Fruit fly (Drosophila melanogaster) whole organism, embryonic: ENCODE data around the gene Pfdn2.

Experiments
- CG10366 ChIP-seq: fragments of 200-800 bp; sonication (Bioruptor generic); IDR thresholded peaks from 2 replicates; pipeline ENCODE4 v1.3.6; 2022; ENCODE audit warnings: missing biosample characterization, missing genetic modification characterization
- CG12659 ChIP-seq: fragments of 200-800 bp; sonication (Bioruptor generic); optimal IDR thresholded peaks from 3 replicates; lab custom pipeline; 2017; ENCODE audit warnings: mild to moderate bottlenecking, missing biosample characterization, missing genetic modification reagents, missing genetic modification characterization
- CG12769 ChIP-seq: fragments of 200-800 bp; sonication (Bioruptor generic); optimal IDR thresholded peaks from 2 replicates; lab custom pipeline; 2019; ENCODE audit warnings: missing biosample characterization, mild to moderate bottlenecking, missing genetic modification characterization, moderate library complexity
- CG13624 ChIP-seq: fragments of 200-800 bp; sonication (Bioruptor generic); optimal IDR thresholded peaks from 2 replicates; lab custom pipeline; 2016; ENCODE audit warnings: missing biosample characterization, missing genetic modification characterization
- CG16779 ChIP-seq: fragments of 200-800 bp; sonication (Bioruptor generic); IDR thresholded peaks from 2 replicates; pipeline ENCODE4 v1.3.6; 2022; ENCODE audit warnings: missing biosample characterization, missing genetic modification characterization
- CG16863 ChIP-seq: fragments of 200-800 bp; sonication (Bioruptor generic); optimal IDR thresholded peaks from 3 replicates; lab custom pipeline; 2016; ENCODE audit warnings: missing biosample characterization, missing genetic modification characterization
- CG3163 ChIP-seq: fragments of 200-800 bp; sonication (Bioruptor generic); optimal IDR thresholded peaks from 3 replicates; lab custom pipeline; 2016; ENCODE audit warnings: missing biosample characterization, missing genetic modification characterization
- CG32772 ChIP-seq: fragments of 200-800 bp; sonication (Bioruptor generic); IDR thresholded peaks from 2 replicates; pipeline ENCODE4 v1.3.6; 2022; ENCODE audit warnings: missing biosample characterization, missing genetic modification characterization
- CG3995 ChIP-seq: fragments of 200-800 bp; sonication (Bioruptor generic); optimal IDR thresholded peaks from 3 replicates; lab custom pipeline; 2016; ENCODE audit warnings: missing biosample characterization, missing genetic modification characterization
- CG42726 ChIP-seq: fragments of 200-800 bp; sonication (Bioruptor generic); IDR thresholded peaks from 2 replicates; pipeline ENCODE4 v1.3.6; 2022; ENCODE audit warnings: missing biosample characterization, missing genetic modification characterization; ENCODE audit not compliant: partially characterized antibody
- CG6813 ChIP-seq: fragments of 200-800 bp; sonication (Bioruptor generic); optimal IDR thresholded peaks from 2 replicates; lab custom pipeline; 2017; ENCODE audit warnings: missing biosample characterization, missing genetic modification characterization, mild to moderate bottlenecking, moderate library complexity, missing genetic modification reagents
- CG7271 ChIP-seq: fragments of 200-800 bp; sonication (Bioruptor generic); optimal IDR thresholded peaks from 2 replicates; lab custom pipeline; 2018; ENCODE audit warnings: missing biosample characterization, mild to moderate bottlenecking, missing genetic modification characterization, moderate library complexity
- CG7839 ChIP-seq: fragments of 200-800 bp; sonication (Bioruptor generic); optimal IDR thresholded peaks from 3 replicates; lab custom pipeline; 2018; ENCODE audit warnings: missing biosample characterization, mild to moderate bottlenecking, missing genetic modification characterization, moderate library complexity
- CG7928 ChIP-seq: fragments of 200-800 bp; sonication (Bioruptor generic); optimal IDR thresholded peaks from 2 replicates; lab custom pipeline; 2017; ENCODE audit warnings: missing biosample characterization, mild to moderate bottlenecking, missing genetic modification characterization
- CG9215 ChIP-seq: fragments of 200-800 bp; sonication (Bioruptor generic); IDR thresholded peaks from 2 replicates; pipeline ENCODE4 v1.3.6; 2022; ENCODE audit warnings: missing biosample characterization, missing genetic modification characterization
- CG9876 ChIP-seq: fragments of 200-800 bp; sonication (Bioruptor generic); optimal IDR thresholded peaks from 2 replicates; lab custom pipeline; 2016; ENCODE audit warnings: missing biosample characterization, missing genetic modification characterization
- CTCF ChIP-seq: fragments of 200-800 bp; sonication (Bioruptor generic); optimal IDR thresholded peaks from 2 replicates; lab custom pipeline; 2017; ENCODE audit warnings: missing biosample characterization, mild to moderate bottlenecking, missing genetic modification characterization, moderate library complexity
- Chrac-16 ChIP-seq: fragments of 200-800 bp; sonication (Bioruptor generic); optimal IDR thresholded peaks from 3 replicates; lab custom pipeline; 2016; ENCODE audit warnings: missing biosample characterization, missing genetic modification characterization
- D19A ChIP-seq: fragments of 200-800 bp; optimal IDR thresholded peaks from 3 replicates; lab custom pipeline; 2019; ENCODE audit warnings: missing biosample characterization, mild to moderate bottlenecking, missing genetic modification characterization, moderate library complexity
- Dip3 ChIP-seq: fragments of 200-800 bp; sonication (Bioruptor generic); optimal IDR thresholded peaks from 3 replicates; lab custom pipeline; 2016; ENCODE audit warnings: missing biosample characterization, missing genetic modification characterization
- Elba2 ChIP-seq: fragments of 200-800 bp; sonication (Bioruptor generic); optimal IDR thresholded peaks from 3 replicates; lab custom pipeline; 2016; ENCODE audit warnings: missing biosample characterization, missing genetic modification characterization
- Gsc ChIP-seq: fragments of 200-800 bp; sonication (Bioruptor generic); IDR thresholded peaks from 2 replicates; pipeline ENCODE4 v1.3.6; 2022; ENCODE audit warnings: missing biosample characterization, missing genetic modification characterization
- Hand ChIP-seq: fragments of 200-800 bp; sonication (Bioruptor generic); optimal IDR thresholded peaks from 2 replicates; lab custom pipeline; 2017; ENCODE audit warnings: mild to moderate bottlenecking, missing biosample characterization, missing genetic modification reagents, missing genetic modification characterization
- Hr51 ChIP-seq, 2 experiments: fragments of 200-800 bp; sonication (Bioruptor generic); optimal IDR thresholded peaks; 2 replicates in 1 of 2; 3 replicates in 1 of 2; lab custom pipeline; 2016 to 2018; ENCODE audit warnings: missing biosample characterization in 2 of 2, missing genetic modification characterization in 2 of 2, mild to moderate bottlenecking in 1 of 2, moderate library complexity in 1 of 2
- Hsf ChIP-seq: fragments of 200-800 bp; sonication (Bioruptor generic); optimal IDR thresholded peaks from 3 replicates; lab custom pipeline; 2016; ENCODE audit warnings: missing biosample characterization, missing genetic modification characterization
- MESR4 ChIP-seq: fragments of 200-800 bp; sonication (Bioruptor generic); optimal IDR thresholded peaks from 2 replicates; lab custom pipeline; 2018; ENCODE audit warnings: missing biosample characterization, mild to moderate bottlenecking, missing genetic modification characterization, moderate library complexity
- Mrtf ChIP-seq: fragments of 200-800 bp; sonication (Bioruptor generic); IDR thresholded peaks from 3 replicates; pipeline ENCODE4 v1.3.6; 2022; ENCODE audit warnings: missing biosample characterization, missing genetic modification characterization
- Scr ChIP-seq: fragments of 200-800 bp; sonication (Bioruptor generic); IDR thresholded peaks from 2 replicates; pipeline ENCODE4 v1.3.6; 2022; ENCODE audit warnings: missing biosample characterization, missing genetic modification characterization; ENCODE audit not compliant: partially characterized antibody
- TFAM ChIP-seq: fragments of 200-800 bp; sonication (Bioruptor generic); optimal IDR thresholded peaks from 2 replicates; lab custom pipeline; 2017; ENCODE audit warnings: missing biosample characterization, missing genetic modification characterization, inconsistent platforms
- Xbp1 ChIP-seq: fragments of 200-800 bp; sonication (Bioruptor generic); optimal IDR thresholded peaks from 3 replicates; lab custom pipeline; 2016; ENCODE audit warnings: missing biosample characterization, mild to moderate bottlenecking, missing genetic modification characterization
- YL-1 ChIP-seq: fragments of 200-800 bp; sonication (Bioruptor generic); optimal IDR thresholded peaks from 3 replicates; lab custom pipeline; 2017; ENCODE audit warnings: missing biosample characterization, mild to moderate bottlenecking, missing genetic modification characterization
- ab ChIP-seq: fragments of 200-800 bp; sonication (Bioruptor generic); optimal IDR thresholded peaks from 2 replicates; lab custom pipeline; 2016; ENCODE audit warnings: missing biosample characterization, missing genetic modification characterization
- abd-A ChIP-seq: fragments of 200-800 bp; sonication (Bioruptor generic); optimal IDR thresholded peaks from 3 replicates; lab custom pipeline; 2019; ENCODE audit warnings: missing biosample characterization, mild to moderate bottlenecking, missing genetic modification characterization, moderate library complexity
- aop ChIP-seq: fragments of 200-800 bp; sonication (Bioruptor generic); IDR thresholded peaks from 2 replicates; pipeline ENCODE4 v1.3.6; 2022; ENCODE audit warnings: missing biosample characterization, missing genetic modification characterization
- br ChIP-seq: fragments of >200 bp; optimal IDR thresholded peaks from 2 replicates; lab custom pipeline; 2017
- cato ChIP-seq: fragments of 200-800 bp; sonication (Bioruptor generic); optimal IDR thresholded peaks from 2 replicates; lab custom pipeline; 2016; ENCODE audit warnings: missing biosample characterization, missing genetic modification characterization, borderline replicate concordance
- chn ChIP-seq: fragments of 200-800 bp; sonication (Bioruptor generic); optimal IDR thresholded peaks from 2 replicates; lab custom pipeline; 2016; ENCODE audit warnings: missing biosample characterization, missing genetic modification characterization
- ci ChIP-seq: fragments of 200-800 bp; sonication (Bioruptor generic); IDR thresholded peaks from 3 replicates; pipeline ENCODE4 v1.3.6; 2022; ENCODE audit warnings: missing biosample characterization, missing genetic modification characterization
- dmrt99B ChIP-seq: fragments of 200-800 bp; sonication (Bioruptor generic); optimal IDR thresholded peaks from 2 replicates; lab custom pipeline; 2018; ENCODE audit warnings: missing biosample characterization, mild to moderate bottlenecking, missing genetic modification characterization, moderate library complexity
- fd96Cb ChIP-seq: fragments of 200-800 bp; sonication (Bioruptor generic); optimal IDR thresholded peaks from 2 replicates; lab custom pipeline; 2018; ENCODE audit warnings: missing biosample characterization, mild to moderate bottlenecking, missing genetic modification characterization, moderate library complexity
- gem ChIP-seq: fragments of 200-800 bp; sonication (Bioruptor generic); optimal IDR thresholded peaks from 2 replicates; lab custom pipeline; 2019; ENCODE audit warnings: missing biosample characterization, mild to moderate bottlenecking, missing genetic modification characterization, moderate library complexity
- h ChIP-seq: fragments of >200 bp; optimal IDR thresholded peaks from 2 replicates; lab custom pipeline; 2017
- hkb ChIP-seq, 2 experiments: fragments of 200-800 bp in 1 of 2; fragments of >200 bp in 1 of 2; sonication (Bioruptor generic) in 1 of 2; IDR thresholded peaks in 1 of 2; optimal IDR thresholded peaks in 1 of 2; 2 replicates each; pipeline versions ENCODE4 v1.3.6 to Lab custom; 2017 to 2022; ENCODE audit warnings: missing biosample characterization in 1 of 2, missing genetic modification characterization in 1 of 2
- lbe ChIP-seq: fragments of 200-800 bp; sonication (Bioruptor generic); optimal IDR thresholded peaks from 2 replicates; lab custom pipeline; 2016; ENCODE audit warnings: missing biosample characterization, mild to moderate bottlenecking, missing genetic modification characterization
- pan ChIP-seq, 4 experiments: fragments of >200 bp in 3 of 4; fragments of 200-800 bp in 1 of 4; sonication (Bioruptor generic) in 1 of 4; optimal IDR thresholded peaks in 3 of 4; IDR thresholded peaks in 1 of 4; 2 replicates each; pipeline versions ENCODE4 v1.3.6 to Lab custom; 2017 to 2022; ENCODE audit warnings: missing biosample characterization in 2 of 4, missing genetic modification characterization in 2 of 4, mixed read lengths in 1 of 4
- pb ChIP-seq: fragments of 200-800 bp; sonication (Bioruptor generic); optimal IDR thresholded peaks from 3 replicates; lab custom pipeline; 2016; ENCODE audit warnings: missing biosample characterization, missing genetic modification characterization
- scrt ChIP-seq: fragments of 200-800 bp; sonication (Bioruptor generic); optimal IDR thresholded peaks from 2 replicates; lab custom pipeline; 2018; ENCODE audit warnings: missing biosample characterization, mild to moderate bottlenecking, missing genetic modification characterization, moderate library complexity
- stwl ChIP-seq: fragments of 200-800 bp; sonication (Bioruptor generic); optimal IDR thresholded peaks from 3 replicates; lab custom pipeline; 2018; ENCODE audit warnings: missing biosample characterization, mild to moderate bottlenecking, missing genetic modification characterization, moderate library complexity
- wek ChIP-seq: fragments of 200-800 bp; sonication (Bioruptor generic); optimal IDR thresholded peaks from 3 replicates; lab custom pipeline; 2018; ENCODE audit warnings: missing biosample characterization, mild to moderate bottlenecking, missing genetic modification characterization, moderate library complexity
- yki ChIP-seq: fragments of >200 bp; optimal IDR thresholded peaks from 3 replicates; lab custom pipeline; 2018
- zfh2 ChIP-seq: fragments of 200-800 bp; sonication (Bioruptor generic); optimal IDR thresholded peaks from 2 replicates; lab custom pipeline; 2016; ENCODE audit warnings: missing biosample characterization, missing genetic modification characterization

Pfdn2 gene

dm6 chr3L:11120419-11120958, 46.3 kb upstream of the Pfdn2 start, which contains the start of the genes FoxK and mRpL2 (continued):
- no peak for TF ChIP-seq fd96Cb (tag; lab: Kevin White, UChicago)
- no peak for TF ChIP-seq Hand (GFP tag; lab: Kevin White, UChicago)
- TF ChIP-seq CG6813 (GFP tag; lab: Kevin White, UChicago), result no peak
- no peak for TF ChIP-seq CG16779
- TF ChIP-seq CTCF (GFP tag; lab: Kevin White, UChicago), result peak; percentile 44
- TF ChIP-seq CG7839, result no peak
- TF ChIP-seq chn (GFP tag; lab: Kevin White, UChicago), result no peak
- no peak for TF ChIP-seq pan (optimal IDR thresholded peaks at IDR 0.05; lab: Kevin White, UChicago)
- TF ChIP-seq pan (GFP tag; optimal IDR thresholded peaks at IDR 0.05 in 1 of 2, IDR thresholded peaks at IDR 0.05 in 1 of 2), result no peak
- TF ChIP-seq CG10366 (GFP tag; lab: Robert Waterston, UW), result no peak
- no peak for TF ChIP-seq scrt (GFP tag; lab: Kevin White, UChicago)
- no peak for TF ChIP-seq pb (GFP tag; lab: Kevin White, UChicago)
- TF ChIP-seq yki (lab: Kevin White, UChicago), result no peak
- TF ChIP-seq CG12659 (GFP tag; lab: Kevin White, UChicago), result peak; percentile 43
- TF ChIP-seq CG32772, result no peak
- TF ChIP-seq gem (tag; lab: Kevin White, UChicago), result peak; percentile 4
- TF ChIP-seq Mrtf, result no peak
- 0 out of 2 replicates have a peak, but pooled peaks have one; percentile 29 for TF ChIP-seq CG42726 (GFP tag; lab: Robert Waterston, UW)
- TF ChIP-seq CG3163 (GFP tag; lab: Kevin White, UChicago), result no peak
- peak; percentile 35; the same call in 1 of the 2 replicates for TF ChIP-seq Scr (GFP tag; lab: Robert Waterston, UW)
- TF ChIP-seq CG16863 (GFP tag; lab: Kevin White, UChicago), result no peak
- TF ChIP-seq abd-A (tag; lab: Kevin White, UChicago), result no peak
- TF ChIP-seq CG7271 (tag; lab: Kevin White, UChicago), result no peak
- no peak for TF ChIP-seq zfh2 (GFP tag; lab: Kevin White, UChicago)
- no peak for TF ChIP-seq Hsf (GFP tag; lab: Kevin White, UChicago)
- TF ChIP-seq CG9876 (GFP tag; lab: Kevin White, UChicago), result no peak
- no peak for TF ChIP-seq cato (GFP tag; lab: Kevin White, UChicago)
- TF ChIP-seq CG13624 (GFP tag; lab: Kevin White, UChicago), result peak; percentile 11
- no peak for TF ChIP-seq Hr51 (GFP tag; optimal IDR thresholded peaks at IDR 0.05; lab: Kevin White, UChicago)
- peak; percentile 52 for TF ChIP-seq ci
- TF ChIP-seq CG7928 (GFP tag; lab: Kevin White, UChicago), result no peak
- TF ChIP-seq h, result no peak
- TF ChIP-seq YL-1 (GFP tag; lab: Kevin White, UChicago), result peak; percentile 72
- TF ChIP-seq CG3995 (GFP tag; lab: Kevin White, UChicago), result no peak
- TF ChIP-seq br (lab: Kevin White, UChicago), result no peak
- no peak for TF ChIP-seq D19A
- peak; percentile 71 for TF ChIP-seq MESR4 (GFP tag; lab: Kevin White, UChicago)
- TF ChIP-seq TFAM (GFP tag; lab: Kevin White, UChicago), result no peak
- TF ChIP-seq lbe (GFP tag; lab: Kevin White, UChicago), result peak; percentile 74
- no peak for TF ChIP-seq ab (GFP tag; lab: Kevin White, UChicago)
- no peak for TF ChIP-seq Chrac-16 (GFP tag; lab: Kevin White, UChicago)
- TF ChIP-seq CG12769 (tag; lab: Kevin White, UChicago), result peak; percentile 10
- TF ChIP-seq Dip3 (GFP tag; lab: Kevin White, UChicago), result no peak
- TF ChIP-seq CG9215 (GFP tag; lab: Robert Waterston, UW), result no peak
- no peak for TF ChIP-seq dmrt99B
- TF ChIP-seq wek, result no peak
- TF ChIP-seq hkb (optimal IDR thresholded peaks at IDR 0.05; lab: Kevin White, UChicago), result no peak
- TF ChIP-seq hkb (GFP tag; IDR thresholded peaks at IDR 0.05; lab: Robert Waterston, UW), result no peak
- TF ChIP-seq Elba2 (GFP tag; lab: Kevin White, UChicago), result peak; percentile 99
- TF ChIP-seq Gsc (GFP tag; lab: Robert Waterston, UW), result no peak
- TF ChIP-seq stwl (tag; lab: Kevin White, UChicago), result peak; percentile 83
- no peak for TF ChIP-seq aop (GFP tag; lab: Robert Waterston, UW)
- peak; percentile 13 for TF ChIP-seq Xbp1
